Worm (Caenorhabditis elegans) whole organism, midembryonic: Measurements from ENCODE around the gene frm-8.

Source experiments
- T22C8.4 ChIP-seq: fragments of 200-800 bp; sonication (Bioruptor generic); IDR thresholded peaks from 2 replicates; pipeline ENCODE4 v1.3.6; 2022; ENCODE audit warnings: missing genetic modification characterization, missing compliant biosample characterization
- cog-1 ChIP-seq: sonication (generic microtip); optimal IDR thresholded peaks from 2 replicates; lab custom pipeline; 2016; ENCODE audit warnings: missing genetic modification characterization, missing compliant biosample characterization
- flt-1 ChIP-seq: fragments of 200-800 bp; sonication (Bioruptor generic); IDR thresholded peaks from 2 replicates; pipeline ENCODE4 v1.3.6; 2022; ENCODE audit warnings: missing genetic modification characterization, missing compliant biosample characterization
- klf-2 ChIP-seq: fragments of 200-800 bp; sonication (Bioruptor generic); conservative IDR thresholded peaks from 2 replicates; pipeline ENCODE4 v1.3.6; 2022; ENCODE audit warnings: missing genetic modification reagents, missing genetic modification characterization, missing compliant biosample characterization
- med-1 ChIP-seq: sonication (generic microtip); optimal IDR thresholded peaks from 2 replicates; lab custom pipeline; 2017; ENCODE audit warnings: missing genetic modification characterization, mild to moderate bottlenecking, missing compliant biosample characterization, antibody characterized with exemption, missing genetic modification reagents; ENCODE audit not compliant: insufficient read depth
- ref-1 ChIP-seq: fragments of 200-800 bp; sonication (Bioruptor generic); conservative IDR thresholded peaks from 2 replicates; pipeline ENCODE4 v1.3.6; 2022; ENCODE audit warnings: missing genetic modification reagents, missing genetic modification characterization, missing compliant biosample characterization
- tab-1 ChIP-seq: fragments of 200-800 bp; sonication (Bioruptor generic); IDR thresholded peaks from 2 replicates; pipeline ENCODE4 v1.3.6; 2022; ENCODE audit warnings: missing genetic modification characterization, missing compliant biosample characterization
- ztf-23 ChIP-seq: fragments of 200-800 bp; sonication (Bioruptor generic); IDR thresholded peaks from 2 replicates; pipeline ENCODE4 v1.3.6; 2022; ENCODE audit warnings: missing genetic modification reagents, missing genetic modification characterization, missing compliant biosample characterization
- ztf-29 ChIP-seq: fragments of 200-800 bp; sonication (Bioruptor generic); IDR thresholded peaks from 2 replicates; pipeline ENCODE4 v1.3.6; 2022; ENCODE audit warnings: missing genetic modification reagents, missing genetic modification characterization, missing compliant biosample characterization

frm-8 gene

ce11 chrIII:3203589-3203988 lies 15.4 kb downstream of the frm-8 start:
- no peak for TF ChIP-seq klf-2 (GFP tag; lab: Robert Waterston, UW)
- no peak for TF ChIP-seq T22C8.4

DNA sequence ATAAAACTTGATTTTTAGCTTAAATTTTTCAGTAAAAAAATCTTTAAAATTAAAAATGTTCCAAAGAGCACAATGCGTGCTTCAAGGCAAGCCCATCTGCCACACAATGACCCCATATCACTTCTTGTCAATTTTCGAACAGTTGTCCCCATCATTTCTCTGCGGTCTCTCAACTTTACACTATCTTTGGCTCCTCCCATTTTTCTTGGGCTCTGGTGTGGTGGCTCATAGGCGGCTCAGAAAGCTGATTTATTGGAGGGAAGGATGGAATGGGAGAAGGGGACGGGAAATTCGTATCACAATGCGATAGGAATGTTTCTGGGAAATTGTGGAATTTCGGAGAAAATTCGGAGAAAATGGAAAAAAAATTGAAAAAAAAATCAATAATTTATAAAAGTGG lies 18.4 kb downstream of the frm-8 start:
- TF ChIP-seq ref-1: no peak
- TF ChIP-seq cog-1: no peak
- no peak for TF ChIP-seq med-1 (GFP tag; lab: Kevin White, UChicago)
- TF ChIP-seq T22C8.4: no peak
- 0 out of 2 replicates have a peak, but pooled peaks have one; percentile 25 for TF ChIP-seq flt-1 (GFP tag; lab: Robert Waterston, UW)
- no peak for TF ChIP-seq klf-2 (GFP tag; lab: Robert Waterston, UW)
- no peak for TF ChIP-seq ztf-29
- TF ChIP-seq ztf-23: no peak

ce11 chrIII:3199416-3199815 lies 19.5 kb downstream of the frm-8 start, which contains the start of gene heh-1:
TSS of gene heh-1 (minus strand) at chrIII:3199516.
- TF ChIP-seq med-1 (GFP tag; lab: Kevin White, UChicago): no peak
- no peak for TF ChIP-seq T22C8.4
- TF ChIP-seq cog-1: no peak
- TF ChIP-seq ref-1: no peak
- no peak for TF ChIP-seq ztf-23
- no peak for TF ChIP-seq klf-2 (GFP tag; lab: Robert Waterston, UW)
- TF ChIP-seq ztf-29: no peak
- no peak for TF ChIP-seq flt-1 (GFP tag; lab: Robert Waterston, UW)
- no peak for TF ChIP-seq tab-1

DNA sequence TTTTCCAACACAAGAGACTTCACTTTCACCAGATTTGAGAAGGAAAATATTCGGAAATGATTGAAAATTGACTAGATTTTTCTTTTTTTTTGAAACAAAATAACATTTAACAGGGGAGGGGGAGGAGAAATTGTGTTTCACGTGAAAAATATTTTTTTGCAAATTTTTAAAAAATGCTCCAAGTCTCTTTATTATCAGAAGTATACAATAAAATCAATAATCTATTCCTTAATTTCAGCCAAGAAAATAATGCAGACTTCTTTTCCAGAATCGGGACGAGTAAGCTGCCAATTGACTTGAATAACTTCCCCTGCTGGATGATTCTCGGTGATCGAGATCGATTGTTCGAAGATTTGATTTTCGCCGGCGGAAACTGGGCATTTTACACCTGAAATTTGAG lies 20.6 kb downstream of the frm-8 start, which contains the start of gene R148.7:
R148.7 (minus strand) TSS at position 101 of the 400 bp plus-strand sequence.
- no peak for TF ChIP-seq klf-2 (GFP tag; lab: Robert Waterston, UW)
- TF ChIP-seq T22C8.4: no peak
- TF ChIP-seq ztf-29: no peak
- no peak for TF ChIP-seq flt-1 (GFP tag; lab: Robert Waterston, UW)
- TF ChIP-seq ref-1: no peak
- no peak for TF ChIP-seq med-1 (GFP tag; lab: Kevin White, UChicago)
- no peak for TF ChIP-seq ztf-23
- no peak for TF ChIP-seq tab-1
- no peak for TF ChIP-seq cog-1

ce11 chrIII:3197904-3198303 lies 21.0 kb downstream of the frm-8 start:
- TF ChIP-seq ztf-23 (no peak), klf-2 (GFP tag; lab: Robert Waterston, UW) (no peak), cog-1 (no peak), ztf-29 (no peak), flt-1 (GFP tag; lab: Robert Waterston, UW) (no peak), ref-1 (no peak), T22C8.4 (no peak), med-1 (GFP tag; lab: Kevin White, UChicago) (no peak), tab-1 (no peak)

ce11 chrIII:3191729-3192128 lies 27.2 kb downstream of the frm-8 start:
- TF ChIP-seq cog-1 (no peak), ztf-23 (no peak), tab-1 (no peak), ztf-29 (no peak), T22C8.4 (no peak), med-1 (GFP tag; lab: Kevin White, UChicago) (no peak)

DNA sequence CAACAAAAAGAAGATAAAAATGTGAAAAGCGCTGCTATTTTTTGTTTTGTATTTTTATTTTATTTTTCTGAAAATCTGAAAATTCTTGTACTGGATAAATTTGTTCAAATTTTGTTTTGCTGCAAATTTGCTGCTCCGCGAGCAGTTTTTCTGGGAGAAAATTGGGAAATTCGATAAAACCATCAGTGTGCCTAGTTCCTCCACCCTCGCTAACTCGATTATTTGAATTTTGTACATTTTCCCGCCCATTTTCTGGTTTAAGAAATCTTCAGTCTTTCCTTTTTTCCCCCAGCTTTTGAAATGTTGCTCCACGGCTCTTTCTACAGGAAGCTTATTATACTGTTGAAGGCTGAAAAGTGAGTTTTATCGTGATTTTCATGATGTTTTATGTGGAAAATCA lies 27.8 kb downstream of the frm-8 start, which contains the start of gene R148.8:
R148.8 (plus strand) TSS at position 301 of the 400 bp plus-strand sequence.
- no peak for TF ChIP-seq ztf-23
- TF ChIP-seq klf-2 (GFP tag; lab: Robert Waterston, UW): no peak
- TF ChIP-seq flt-1 (GFP tag; lab: Robert Waterston, UW): no peak
- TF ChIP-seq tab-1: no peak
- no peak for TF ChIP-seq T22C8.4

DNA sequence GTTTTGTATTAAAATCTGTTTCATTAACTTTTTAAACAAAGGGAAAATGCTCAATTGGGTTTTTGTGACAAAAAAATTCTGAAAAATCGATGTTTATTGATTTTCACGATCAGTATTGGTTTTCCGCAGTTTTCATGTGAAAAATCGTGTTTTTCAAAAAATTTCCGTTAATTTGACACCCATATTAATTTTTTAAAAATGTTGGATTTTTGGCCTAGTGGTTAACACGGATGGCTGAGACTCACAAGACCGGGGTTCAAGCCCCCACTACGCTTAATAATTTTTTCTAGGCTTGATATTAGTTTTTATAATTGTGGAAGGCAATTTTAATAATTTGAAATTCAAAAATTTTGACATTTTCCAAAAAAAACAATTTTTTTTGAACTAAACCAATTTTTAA lies 28.3 kb downstream of the frm-8 start:
- TF ChIP-seq cog-1 (no peak), ztf-23 (no peak), ztf-29 (no peak), med-1 (GFP tag; lab: Kevin White, UChicago) (no peak)

ce11 chrIII:3188564-3188963 lies 30.4 kb downstream of the frm-8 start:
- no peak for TF ChIP-seq med-1 (GFP tag; lab: Kevin White, UChicago)
- TF ChIP-seq ref-1: no peak
- TF ChIP-seq ztf-29: no peak
- no peak for TF ChIP-seq flt-1 (GFP tag; lab: Robert Waterston, UW)
- no peak for TF ChIP-seq cog-1
- TF ChIP-seq tab-1: no peak
- TF ChIP-seq klf-2 (GFP tag; lab: Robert Waterston, UW): no peak
- no peak for TF ChIP-seq ztf-23
- TF ChIP-seq T22C8.4: no peak

DNA sequence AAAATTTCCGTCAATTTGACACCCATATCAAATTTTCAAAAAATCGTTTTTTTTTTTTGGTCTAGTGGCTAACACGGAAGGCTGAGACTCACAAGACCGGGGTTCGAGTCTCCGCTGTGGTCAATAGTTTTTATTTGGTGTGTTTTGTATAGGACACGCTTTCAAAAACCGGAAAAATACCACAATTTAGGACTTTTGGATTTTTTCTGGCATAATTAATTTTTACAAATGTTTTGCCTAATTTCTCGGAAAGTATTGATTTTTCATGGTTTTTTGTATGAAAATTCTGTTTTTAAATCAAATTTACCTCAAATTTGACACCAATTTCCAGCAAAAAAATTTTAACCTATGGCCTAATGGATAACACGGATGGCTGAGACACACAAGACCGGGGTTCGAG lies 33.0 kb downstream of the frm-8 start, which contains the start of gene mks-1:
mks-1 (plus strand) TSS at position 301 of the 400 bp plus-strand sequence.
- TF ChIP-seq flt-1 (GFP tag; lab: Robert Waterston, UW): no peak
- no peak for TF ChIP-seq ztf-23
- TF ChIP-seq tab-1: no peak
- TF ChIP-seq T22C8.4: no peak
- no peak for TF ChIP-seq ref-1
- no peak for TF ChIP-seq klf-2 (GFP tag; lab: Robert Waterston, UW)
- no peak for TF ChIP-seq med-1 (GFP tag; lab: Kevin White, UChicago)
- no peak for TF ChIP-seq cog-1
- TF ChIP-seq ztf-29: no peak

ce11 chrIII:3185232-3185631 lies 33.7 kb downstream of the frm-8 start:
- TF ChIP-seq ztf-23 (no peak), T22C8.4 (no peak), med-1 (GFP tag; lab: Kevin White, UChicago) (no peak), flt-1 (GFP tag; lab: Robert Waterston, UW) (no peak), ztf-29 (no peak), tab-1 (no peak), cog-1 (no peak), ref-1 (no peak), klf-2 (GFP tag; lab: Robert Waterston, UW) (no peak)
